Worm (Caenorhabditis elegans) whole organism, mixed stage, embryonic: Measurements from ENCODE around the gene npr-11.
A peak's percentile ranks its signal among the peaks of the same experiment; 100 is the strongest.

Source experiments
- M03D4.4 ChIP-seq: sonication (generic microtip); optimal IDR thresholded peaks from 2 replicates; lab custom pipeline; 2017; ENCODE audit warnings: mild to moderate bottlenecking, missing genetic modification characterization, missing compliant biosample characterization
- bed-3 ChIP-seq: fragments of 200-800 bp; sonication (Bioruptor generic); optimal IDR thresholded peaks from 3 replicates; lab custom pipeline; 2018; ENCODE audit warnings: mild to moderate bottlenecking, missing genetic modification characterization, moderate library complexity, missing compliant biosample characterization
- blmp-1 ChIP-seq: fragments of 150-350 bp; optimal IDR thresholded peaks from 2 replicates; lab custom pipeline; 2014; ENCODE audit warnings: missing biosample characterization, missing genetic modification characterization
- ceh-39 ChIP-seq: fragments of 150-350 bp; optimal IDR thresholded peaks from 2 replicates; lab custom pipeline; 2014; ENCODE audit warnings: missing biosample characterization, missing genetic modification characterization
- ceh-43 ChIP-seq: fragments of 200-800 bp; sonication (Bioruptor generic); optimal IDR thresholded peaks from 2 replicates; lab custom pipeline; 2018; ENCODE audit warnings: mild to moderate bottlenecking, missing genetic modification characterization, moderate library complexity, missing compliant biosample characterization
- ceh-83 ChIP-seq: fragments of 200-800 bp; sonication (Bioruptor generic); optimal IDR thresholded peaks from 2 replicates; lab custom pipeline; 2018; ENCODE audit warnings: mild to moderate bottlenecking, missing genetic modification characterization, missing compliant biosample characterization
- ces-1 ChIP-seq: fragments of 150-350 bp; optimal IDR thresholded peaks from 2 replicates; lab custom pipeline; 2014; ENCODE audit warnings: missing biosample characterization, missing genetic modification reagents, missing genetic modification characterization
- cnd-1 ChIP-seq: fragments of 200-800 bp; sonication (Bioruptor generic); optimal IDR thresholded peaks from 2 replicates; lab custom pipeline; 2018; ENCODE audit warnings: mild to moderate bottlenecking, missing genetic modification characterization, missing compliant biosample characterization
- drap-1 ChIP-seq: fragments of 200-800 bp; sonication (Bioruptor generic); optimal IDR thresholded peaks from 3 replicates; lab custom pipeline; 2018; ENCODE audit warnings: mild to moderate bottlenecking, missing genetic modification characterization, missing compliant biosample characterization
- elt-1 ChIP-seq: sonication (generic microtip); optimal IDR thresholded peaks from 2 replicates; lab custom pipeline; 2017; ENCODE audit warnings: missing genetic modification characterization, mild to moderate bottlenecking, missing compliant biosample characterization, antibody characterized with exemption, moderate library complexity, borderline replicate concordance; ENCODE audit not compliant: insufficient read depth
- elt-3 ChIP-seq: fragments of 150-350 bp; optimal IDR thresholded peaks from 2 replicates; lab custom pipeline; 2014; ENCODE audit warnings: missing biosample characterization, missing genetic modification characterization
- flh-1 ChIP-seq: fragments of 200-800 bp; sonication (Bioruptor generic); optimal IDR thresholded peaks from 2 replicates; lab custom pipeline; 2018; ENCODE audit warnings: mild to moderate bottlenecking, missing genetic modification characterization, moderate library complexity, missing compliant biosample characterization
- ham-2 ChIP-seq: fragments of 200-800 bp; sonication (Bioruptor generic); optimal IDR thresholded peaks from 2 replicates; lab custom pipeline; 2018; ENCODE audit warnings: mild to moderate bottlenecking, missing genetic modification characterization, missing compliant biosample characterization
- hlh-1 ChIP-seq: fragments of 150-350 bp; optimal IDR thresholded peaks from 2 replicates; lab custom pipeline; 2014; ENCODE audit warnings: missing biosample characterization, missing genetic modification reagents, missing genetic modification characterization
- lin-13 ChIP-seq: fragments of 150-350 bp; optimal IDR thresholded peaks from 2 replicates; lab custom pipeline; 2014; ENCODE audit warnings: missing biosample characterization, missing genetic modification characterization
- lin-32 ChIP-seq: fragments of 200-800 bp; sonication (Bioruptor generic); optimal IDR thresholded peaks from 2 replicates; lab custom pipeline; 2018; ENCODE audit warnings: mild to moderate bottlenecking, missing genetic modification characterization, missing compliant biosample characterization
- lsy-2 ChIP-seq: fragments of 150-350 bp; optimal IDR thresholded peaks from 2 replicates; lab custom pipeline; 2014; ENCODE audit warnings: missing biosample characterization, missing genetic modification characterization
- mab-5 ChIP-seq: fragments of 150-350 bp; optimal IDR thresholded peaks from 2 replicates; lab custom pipeline; 2014; ENCODE audit warnings: missing biosample characterization, missing genetic modification characterization
- mep-1 ChIP-seq: fragments of 150-350 bp; optimal IDR thresholded peaks from 2 replicates; lab custom pipeline; 2017; ENCODE audit warnings: missing biosample characterization, missing genetic modification reagents, missing genetic modification characterization, inconsistent platforms
- mls-2 ChIP-seq: sonication (generic microtip); optimal IDR thresholded peaks from 2 replicates; lab custom pipeline; 2016; ENCODE audit warnings: mild to moderate bottlenecking, missing genetic modification characterization, moderate library complexity, missing compliant biosample characterization
- nhr-12 ChIP-seq: fragments of 150-350 bp; optimal IDR thresholded peaks from 2 replicates; lab custom pipeline; 2014; ENCODE audit warnings: missing biosample characterization, missing genetic modification characterization
- nhr-2 ChIP-seq: fragments of 150-350 bp; optimal IDR thresholded peaks from 2 replicates; lab custom pipeline; 2014; ENCODE audit warnings: missing biosample characterization, missing genetic modification characterization
- nhr-237 ChIP-seq: fragments of 150-350 bp; optimal IDR thresholded peaks from 2 replicates; lab custom pipeline; 2014; ENCODE audit warnings: missing biosample characterization, missing genetic modification characterization
- nhr-28 ChIP-seq: fragments of 150-350 bp; optimal IDR thresholded peaks from 2 replicates; lab custom pipeline; 2014; ENCODE audit warnings: missing biosample characterization, missing genetic modification characterization
- nhr-76 ChIP-seq: sonication (generic microtip); optimal IDR thresholded peaks from 2 replicates; lab custom pipeline; 2017; ENCODE audit warnings: missing biosample characterization, missing genetic modification characterization
- pha-4 ChIP-seq: fragments of 150-350 bp; optimal IDR thresholded peaks from 2 replicates; lab custom pipeline; 2018; ENCODE audit warnings: missing biosample characterization, missing genetic modification reagents, missing genetic modification characterization
- sem-2 ChIP-seq: fragments of 200-800 bp; sonication (Bioruptor generic); optimal IDR thresholded peaks from 2 replicates; lab custom pipeline; 2018; ENCODE audit warnings: mild to moderate bottlenecking, missing genetic modification characterization, missing compliant biosample characterization
- snpc-4 ChIP-seq: fragments of 150-350 bp; optimal IDR thresholded peaks from 2 replicates; lab custom pipeline; 2014; ENCODE audit warnings: missing biosample characterization, missing genetic modification characterization
- sptf-1 ChIP-seq: sonication (generic microtip); optimal IDR thresholded peaks from 2 replicates; lab custom pipeline; 2017; ENCODE audit warnings: mild to moderate bottlenecking, missing genetic modification characterization, moderate library complexity, missing compliant biosample characterization
- tbx-8 ChIP-seq: fragments of 200-800 bp; sonication (Bioruptor generic); optimal IDR thresholded peaks from 2 replicates; lab custom pipeline; 2018; ENCODE audit warnings: mild to moderate bottlenecking, missing genetic modification characterization, moderate library complexity, missing compliant biosample characterization
- unc-120 ChIP-seq: sonication (generic microtip); optimal IDR thresholded peaks from 2 replicates; lab custom pipeline; 2017; ENCODE audit warnings: missing genetic modification characterization, missing compliant biosample characterization; ENCODE audit not compliant: poor library complexity, severe bottlenecking
- unc-39 ChIP-seq: fragments of 150-350 bp; optimal IDR thresholded peaks from 2 replicates; lab custom pipeline; 2014; ENCODE audit warnings: missing biosample characterization, missing genetic modification characterization
- unc-62 ChIP-seq: fragments of 150-350 bp; optimal IDR thresholded peaks from 2 replicates; lab custom pipeline; 2014; ENCODE audit warnings: missing biosample characterization, missing genetic modification reagents, missing genetic modification characterization
- zip-8 ChIP-seq: fragments of 150-350 bp; optimal IDR thresholded peaks from 2 replicates; lab custom pipeline; 2014; ENCODE audit warnings: missing biosample characterization, missing genetic modification characterization
- ztf-11 ChIP-seq: fragments of 150-350 bp; optimal IDR thresholded peaks from 2 replicates; lab custom pipeline; 2014; ENCODE audit warnings: missing biosample characterization, missing genetic modification characterization

npr-11 gene

DNA sequence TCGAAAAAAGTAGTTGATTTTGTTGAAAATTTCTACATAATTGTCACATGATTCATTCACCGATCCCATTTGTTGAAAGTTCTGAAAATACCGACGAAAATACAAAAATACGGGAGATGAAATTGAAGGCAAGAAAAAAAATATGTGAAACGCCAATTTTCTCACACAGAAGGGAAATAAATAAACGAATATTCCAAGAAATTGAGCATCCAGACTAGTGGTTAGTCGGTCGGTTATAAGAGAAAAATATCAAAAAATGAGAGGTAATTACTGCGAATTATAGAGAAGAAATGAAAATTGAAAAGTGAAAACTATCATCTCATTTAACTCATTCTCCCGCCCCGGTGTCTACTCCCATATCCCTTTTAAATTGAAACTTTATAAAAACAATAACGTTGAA, at the start of gene npr-11:
Gene npr-11, minus strand, starts transcription at position 101 of the 400 bp plus-strand sequence.
- TF ChIP-seq hlh-1 (tag; lab: Kevin White, UChicago) (no peak), sem-2 (GFP tag; lab: Kevin White, UChicago) (no peak), ces-1 (no peak), ceh-83 (no peak), mab-5 (tag; lab: Kevin White, UChicago) (no peak)

ce11 chrX:1302267-1302666, 46.8 kb upstream of the npr-11 start:
- TF ChIP-seq ceh-43 (peak; percentile 9), tbx-8 (GFP tag; lab: Kevin White, UChicago) (no peak), nhr-237 (peak; percentile 42), elt-1 (tag; lab: Kevin White, UChicago) (no peak), M03D4.4 (peak; percentile 56), elt-3 (no peak), sem-2 (GFP tag; lab: Kevin White, UChicago) (no peak), nhr-28 (no peak), ces-1 (peak; percentile 78), sptf-1 (tag; lab: Kevin White, UChicago) (peak; percentile 70), ztf-11 (peak; percentile 30), nhr-76 (tag; lab: Kevin White, UChicago) (no peak), mep-1 (tag; lab: Kevin White, UChicago) (peak; percentile 73), nhr-12 (tag; lab: Kevin White, UChicago) (no peak), ceh-83 (no peak), ham-2 (GFP tag; lab: Kevin White, UChicago) (peak; percentile 71), mab-5 (tag; lab: Kevin White, UChicago) (no peak), cnd-1 (tag; lab: Kevin White, UChicago) (peak; percentile 86), unc-62 (GFP tag; lab: Kevin White, UChicago) (peak; percentile 26), ceh-39 (peak; percentile 46), nhr-2 (tag; lab: Kevin White, UChicago) (peak; percentile 74), bed-3 (GFP tag; lab: Kevin White, UChicago) (no peak), unc-39 (tag; lab: Kevin White, UChicago) (no peak), zip-8 (tag; lab: Kevin White, UChicago) (no peak), unc-120 (tag; lab: Kevin White, UChicago) (peak; percentile 81), lin-32 (GFP tag; lab: Kevin White, UChicago) (peak; percentile 86), lin-13 (no peak), snpc-4 (no peak), pha-4 (tag; lab: Kevin White, UChicago) (peak; percentile 85), flh-1 (GFP tag; lab: Kevin White, UChicago) (no peak), mls-2 (peak; percentile 49), drap-1 (GFP tag; lab: Kevin White, UChicago) (peak; percentile 77), blmp-1 (tag; lab: Kevin White, UChicago) (no peak), lsy-2 (peak; percentile 55), hlh-1 (tag; lab: Kevin White, UChicago) (peak; percentile 89)

DNA sequence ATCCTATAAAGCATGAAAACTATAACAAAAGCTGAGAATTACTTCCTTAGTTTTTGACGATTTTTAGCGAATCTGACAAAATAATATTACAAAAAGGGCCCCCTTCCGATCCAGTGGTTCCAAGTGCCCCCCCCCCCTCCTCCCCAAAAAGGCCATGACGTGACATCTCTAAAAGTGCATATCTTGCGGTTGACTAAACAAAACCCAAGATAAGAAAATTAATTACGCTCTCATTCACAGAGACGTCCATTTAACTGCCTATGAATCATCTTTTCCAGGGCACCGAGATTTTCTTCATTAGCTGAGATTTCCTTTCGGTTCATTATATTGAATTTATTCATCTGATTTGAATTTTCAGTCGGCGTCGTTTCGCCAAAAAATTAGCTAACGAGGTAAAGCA, 44.4 kb upstream of the npr-11 start, which contains the start of gene inso-1:
Gene inso-1, plus strand, starts transcription at position 301 of the 400 bp plus-strand sequence.
- no peak for TF ChIP-seq nhr-28
- TF ChIP-seq mep-1 (tag; lab: Kevin White, UChicago) = no peak
- TF ChIP-seq elt-3 = no peak
- TF ChIP-seq bed-3 (GFP tag; lab: Kevin White, UChicago) = no peak
- TF ChIP-seq pha-4 (tag; lab: Kevin White, UChicago) = no peak

DNA sequence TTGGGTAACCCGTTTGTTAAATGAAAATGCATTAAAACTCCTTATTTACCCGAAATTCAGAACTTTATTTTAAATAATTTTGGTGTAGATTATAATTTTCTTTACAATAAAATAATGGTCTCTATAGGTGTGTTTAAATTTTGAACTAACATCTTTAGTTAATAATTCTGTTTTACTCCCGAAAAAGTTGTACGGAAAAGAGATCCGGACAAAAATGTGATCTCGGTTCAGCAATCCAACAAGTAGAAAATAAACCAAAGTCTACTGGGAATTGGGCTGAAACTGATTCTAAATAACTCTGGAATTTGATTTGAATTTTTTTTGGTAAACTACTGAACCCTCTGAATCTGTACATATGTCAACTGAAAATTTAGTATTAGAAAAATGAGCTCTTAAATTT, 40.3 kb upstream of the npr-11 start:
- no peak for TF ChIP-seq cnd-1 (tag; lab: Kevin White, UChicago)
- no peak for TF ChIP-seq elt-1 (tag; lab: Kevin White, UChicago)
- TF ChIP-seq flh-1 (GFP tag; lab: Kevin White, UChicago) = no peak
- no peak for TF ChIP-seq bed-3 (GFP tag; lab: Kevin White, UChicago)
- TF ChIP-seq nhr-237 = no peak
- no peak for TF ChIP-seq M03D4.4
- TF ChIP-seq lin-13 = no peak
- TF ChIP-seq hlh-1 (tag; lab: Kevin White, UChicago) = no peak
- no peak for TF ChIP-seq ham-2 (GFP tag; lab: Kevin White, UChicago)
- TF ChIP-seq lin-32 (GFP tag; lab: Kevin White, UChicago) = no peak
- TF ChIP-seq unc-62 (GFP tag; lab: Kevin White, UChicago) = no peak
- TF ChIP-seq nhr-12 (tag; lab: Kevin White, UChicago) = no peak
- no peak for TF ChIP-seq ceh-43
- no peak for TF ChIP-seq zip-8 (tag; lab: Kevin White, UChicago)
